Worm (Caenorhabditis elegans) whole organism, L2 larva: ENCODE results near the gene T06C12.9.

ENCODE experiments used
- fos-1 ChIP-seq: fragments of 150-350 bp; optimal IDR thresholded peaks from 2 replicates; lab custom pipeline; 2014; ENCODE audit warnings: missing biosample characterization, missing genetic modification characterization
- mdl-1 ChIP-seq, 2 experiments: fragments of 150-350 bp in 1 of 2; sonication (generic microtip) in 1 of 2; optimal IDR thresholded peaks; 2 replicates each; lab custom pipeline; 2017; ENCODE audit warnings: missing biosample characterization in 2 of 2, missing genetic modification characterization in 2 of 2
- unc-39 ChIP-seq: fragments of 150-350 bp; optimal IDR thresholded peaks from 2 replicates; lab custom pipeline; 2014; ENCODE audit warnings: missing biosample characterization, missing genetic modification characterization
- unc-62 ChIP-seq: fragments of 150-350 bp; optimal IDR thresholded peaks from 2 replicates; lab custom pipeline; 2014; ENCODE audit warnings: missing biosample characterization, missing genetic modification reagents, missing genetic modification characterization
- ztf-4 ChIP-seq: fragments of 150-350 bp; optimal IDR thresholded peaks from 2 replicates; lab custom pipeline; 2014; ENCODE audit warnings: missing biosample characterization, missing genetic modification characterization

DNA sequence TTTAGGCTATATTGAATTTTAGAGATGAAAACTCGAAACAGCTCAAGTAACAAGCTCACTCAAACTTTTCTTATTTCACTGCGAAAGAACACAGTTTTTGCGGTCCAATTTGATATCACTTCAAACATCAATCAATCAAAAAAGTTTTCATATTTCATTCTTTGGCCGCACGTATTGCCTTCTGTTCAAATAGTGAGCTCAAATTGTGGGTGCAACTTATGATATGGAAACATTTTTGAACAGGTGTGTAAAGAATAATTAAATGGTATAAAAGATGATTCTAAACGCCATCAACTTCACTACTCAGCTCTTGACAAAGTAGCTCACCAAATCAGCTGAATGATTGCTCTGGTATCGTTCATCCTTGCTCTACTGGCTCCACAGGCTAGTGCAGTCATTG, 13.8 kb upstream of the T06C12.9 start, which contains the start of gene T06C12.14:
- TF ChIP-seq fos-1 (no peak), unc-39 (no peak), mdl-1 (tag; optimal IDR thresholded peaks at IDR 0.05; lab: Kevin White, UChicago) (no peak), unc-62 (GFP tag; lab: Kevin White, UChicago) (no peak), ztf-4 (tag; lab: Kevin White, UChicago) (no peak)
